Fruit fly (Drosophila melanogaster) whole organism, adult: ENCODE data around the gene mRpL14.

Experiments used
- bab1 ChIP-seq: fragments of 200-800 bp; sonication (Bioruptor generic); optimal IDR thresholded peaks from 3 replicates; lab custom pipeline; 2019; ENCODE audit warnings: missing biosample characterization, mild to moderate bottlenecking, missing genetic modification characterization, moderate library complexity
- kay ChIP-seq: fragments of 200-800 bp; sonication (Bioruptor generic); peaks from one replicate; lab custom pipeline; 2016; ENCODE audit warnings: missing biosample characterization, missing genetic modification characterization, borderline replicate concordance
- toe ChIP-seq: fragments of 200-800 bp; sonication (Bioruptor generic); optimal IDR thresholded peaks from 2 replicates; lab custom pipeline; 2016; ENCODE audit warnings: missing biosample characterization, missing genetic modification characterization

DNA sequence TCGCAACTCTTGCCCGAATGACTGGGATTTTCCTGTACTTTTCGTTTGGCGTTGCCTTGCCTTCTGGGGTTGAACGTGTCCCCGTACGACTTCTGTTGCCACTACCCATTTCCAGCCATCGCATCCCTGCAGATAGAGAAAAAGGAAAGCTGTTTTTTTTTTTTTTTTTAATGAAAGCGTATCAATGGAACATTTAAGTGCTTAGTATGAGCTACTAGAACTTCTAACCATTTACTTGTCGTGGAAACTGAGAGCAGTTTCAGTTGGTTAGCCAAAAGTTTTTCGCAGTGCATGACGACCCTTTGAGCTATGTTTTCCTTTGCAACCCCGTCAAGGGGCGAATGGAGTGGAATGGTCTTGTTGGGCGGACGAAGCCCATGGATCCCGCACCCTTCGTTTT is 15.1 kb downstream of the mRpL14 start:
- no peak for TF ChIP-seq kay (GFP tag; lab: Kevin White, UChicago)
- no peak for TF ChIP-seq bab1 (GFP tag; lab: Kevin White, UChicago)
- TF ChIP-seq toe (GFP tag; lab: Kevin White, UChicago) = no peak
